Worm (Caenorhabditis elegans): ENCODE results near the gene mnat-1.

Gene mnat-1

ce11 chrII:2446727-2447126, 31.7 kb downstream of the mnat-1 start:
- TF ChIP-seq flt-1 (GFP tag; IDR thresholded peaks at IDR 0.05) (no peak), klf-2 (GFP tag; conservative IDR thresholded peaks at IDR 0.05) (no peak)

ce11 chrII:2445164-2445563, 33.3 kb downstream of the mnat-1 start:
- TF ChIP-seq flt-1 (GFP tag; IDR thresholded peaks at IDR 0.05) (no peak), med-1 (GFP tag; optimal IDR thresholded peaks at IDR 0.05; ENCODE audit: insufficient read depth) (no peak), ztf-23 (GFP tag; IDR thresholded peaks at IDR 0.05) (no peak), T22C8.4 (GFP tag; IDR thresholded peaks at IDR 0.05) (no peak)

DNA sequence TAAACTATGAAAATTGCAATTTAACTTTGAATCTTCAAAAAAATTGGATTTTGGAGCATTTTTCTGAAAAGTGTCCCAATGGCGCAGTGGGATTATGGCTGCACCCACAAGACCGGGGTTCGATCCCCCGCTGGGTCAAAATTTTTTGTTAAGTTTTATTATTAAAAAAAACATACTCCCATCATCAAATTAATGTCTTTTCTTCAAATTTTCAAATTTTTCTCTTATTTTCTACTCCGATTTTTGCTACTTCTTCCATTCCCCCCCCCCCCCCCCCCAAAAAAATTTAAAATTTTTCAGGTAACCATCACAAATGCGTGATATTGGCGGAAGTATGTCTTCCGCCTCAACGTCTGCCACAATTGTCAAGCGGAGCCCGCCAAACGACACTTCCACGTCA, 35.5 kb downstream of the mnat-1 start, which contains the start of gene vab-19:
vab-19 (plus strand) TSS at position 301 of the 400 bp plus-strand sequence.
- TF ChIP-seq flt-1 (GFP tag; IDR thresholded peaks at IDR 0.05) (no peak), ref-1 (GFP tag; conservative IDR thresholded peaks at IDR 0.05) (no peak), ztf-23 (GFP tag; IDR thresholded peaks at IDR 0.05) (no peak), tab-1 (GFP tag; IDR thresholded peaks at IDR 0.05) (no peak), med-1 (GFP tag; optimal IDR thresholded peaks at IDR 0.05; ENCODE audit: insufficient read depth) (no peak), ztf-29 (GFP tag; IDR thresholded peaks at IDR 0.05) (no peak), cog-1 (tag; optimal IDR thresholded peaks at IDR 0.05) (no peak), klf-2 (GFP tag; conservative IDR thresholded peaks at IDR 0.05) (no peak), T22C8.4 (GFP tag; IDR thresholded peaks at IDR 0.05) (no peak)

DNA sequence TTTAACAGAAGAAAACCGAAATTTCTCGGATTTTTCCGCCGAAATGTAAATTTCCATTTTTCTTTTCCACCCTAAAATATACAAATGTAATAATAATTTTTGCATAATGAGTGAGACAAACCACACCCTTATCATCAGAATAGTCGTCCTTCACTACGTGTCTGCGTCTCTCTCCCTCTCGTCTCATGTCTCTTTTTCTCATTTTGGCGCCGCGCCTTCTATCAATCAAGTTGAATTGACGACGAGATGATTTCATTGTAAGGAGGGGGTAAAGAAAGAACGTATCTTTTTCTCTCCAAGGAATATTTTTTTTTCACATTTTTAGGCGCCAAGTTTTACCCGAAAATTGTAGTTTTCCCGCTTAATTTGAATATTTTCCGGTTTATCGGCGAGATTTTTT, 36.2 kb downstream of the mnat-1 start:
- TF ChIP-seq cog-1 (tag; optimal IDR thresholded peaks at IDR 0.05), result no peak
- no peak for TF ChIP-seq med-1 (GFP tag; optimal IDR thresholded peaks at IDR 0.05; ENCODE audit: insufficient read depth)
- TF ChIP-seq klf-2 (GFP tag; conservative IDR thresholded peaks at IDR 0.05), result no peak
- no peak for TF ChIP-seq T22C8.4 (GFP tag; IDR thresholded peaks at IDR 0.05)
- no peak for TF ChIP-seq flt-1 (GFP tag; IDR thresholded peaks at IDR 0.05)
- no peak for TF ChIP-seq ztf-23 (GFP tag; IDR thresholded peaks at IDR 0.05)
- no peak for TF ChIP-seq tab-1 (GFP tag; IDR thresholded peaks at IDR 0.05)
- no peak for TF ChIP-seq ref-1 (GFP tag; conservative IDR thresholded peaks at IDR 0.05)
- no peak for TF ChIP-seq ztf-29 (GFP tag; IDR thresholded peaks at IDR 0.05)

DNA sequence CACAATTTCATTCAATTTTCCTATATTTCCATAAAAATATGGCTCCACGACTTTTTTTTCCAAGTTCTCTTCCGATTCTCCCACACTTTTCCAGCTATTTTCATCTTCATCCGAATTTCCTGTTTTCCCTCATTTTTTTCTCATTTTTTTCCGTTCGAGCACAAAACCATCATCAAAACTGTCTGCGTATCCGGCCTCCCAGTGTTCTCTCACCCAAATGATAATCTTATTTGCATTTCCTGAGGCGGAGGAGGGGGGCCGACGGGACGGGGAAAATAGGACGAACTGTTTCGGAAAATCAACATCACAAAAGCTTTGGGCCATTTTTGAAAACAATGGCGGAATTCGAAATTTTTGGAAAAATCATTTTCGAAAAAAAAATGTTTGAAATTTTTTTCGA, 38.1 kb downstream of the mnat-1 start:
- no peak for TF ChIP-seq klf-2 (GFP tag; conservative IDR thresholded peaks at IDR 0.05)
- TF ChIP-seq ztf-29 (GFP tag; IDR thresholded peaks at IDR 0.05), result no peak
- TF ChIP-seq tab-1 (GFP tag; IDR thresholded peaks at IDR 0.05), result no peak
- TF ChIP-seq med-1 (GFP tag; optimal IDR thresholded peaks at IDR 0.05; ENCODE audit: insufficient read depth), result no peak
- TF ChIP-seq cog-1 (tag; optimal IDR thresholded peaks at IDR 0.05), result no peak
- TF ChIP-seq ref-1 (GFP tag; conservative IDR thresholded peaks at IDR 0.05), result no peak
- no peak for TF ChIP-seq T22C8.4 (GFP tag; IDR thresholded peaks at IDR 0.05)
- no peak for TF ChIP-seq ztf-23 (GFP tag; IDR thresholded peaks at IDR 0.05)
- no peak for TF ChIP-seq flt-1 (GFP tag; IDR thresholded peaks at IDR 0.05)

DNA sequence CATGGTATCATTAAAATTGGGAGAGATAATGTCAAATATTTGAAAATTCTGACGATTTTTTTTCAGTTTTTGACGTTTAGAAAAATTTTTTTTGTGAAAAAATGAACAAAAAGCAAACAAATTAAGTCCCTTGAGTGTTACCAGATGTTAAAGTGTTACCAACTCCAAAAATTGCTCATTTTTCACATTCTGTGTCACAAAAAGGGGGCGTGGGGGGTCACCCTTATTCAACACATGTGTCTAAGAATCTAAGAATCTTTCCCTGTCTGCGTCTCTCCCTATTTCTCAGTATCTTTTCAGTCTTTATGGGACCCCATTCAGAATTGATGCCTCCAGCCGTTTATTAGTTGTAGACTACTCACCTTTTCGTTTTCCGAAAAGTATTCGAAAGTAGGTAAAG, 39.5 kb downstream of the mnat-1 start:
- TF ChIP-seq tab-1 (GFP tag; IDR thresholded peaks at IDR 0.05) (no peak), med-1 (GFP tag; optimal IDR thresholded peaks at IDR 0.05; ENCODE audit: insufficient read depth) (no peak), flt-1 (GFP tag; IDR thresholded peaks at IDR 0.05) (no peak), klf-2 (GFP tag; conservative IDR thresholded peaks at IDR 0.05) (no peak), ztf-23 (GFP tag; IDR thresholded peaks at IDR 0.05) (no peak), T22C8.4 (GFP tag; IDR thresholded peaks at IDR 0.05) (no peak), ztf-29 (GFP tag; IDR thresholded peaks at IDR 0.05) (no peak), cog-1 (tag; optimal IDR thresholded peaks at IDR 0.05) (no peak), ref-1 (GFP tag; conservative IDR thresholded peaks at IDR 0.05) (no peak)

DNA sequence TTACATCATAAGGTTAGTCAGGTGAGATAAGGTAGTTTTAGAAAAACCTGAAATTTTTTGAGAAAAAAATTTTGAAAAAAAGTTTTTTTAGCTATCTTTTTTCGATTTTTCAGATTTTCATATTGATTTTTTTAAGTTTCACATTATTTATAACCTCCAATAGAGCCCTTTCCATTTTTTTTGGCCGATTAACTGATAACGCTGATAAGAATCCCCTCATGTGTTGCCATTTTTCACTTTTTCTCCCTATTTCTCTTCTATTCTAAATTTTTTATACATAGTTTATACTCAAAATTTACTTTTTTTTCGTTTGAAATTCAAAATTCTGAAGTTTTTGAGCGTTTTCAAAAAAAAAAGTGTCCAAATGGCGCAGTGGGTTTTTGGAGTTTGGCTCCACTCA, 40.3 kb downstream of the mnat-1 start:
- TF ChIP-seq ztf-23 (GFP tag; IDR thresholded peaks at IDR 0.05), result no peak
- TF ChIP-seq med-1 (GFP tag; optimal IDR thresholded peaks at IDR 0.05; ENCODE audit: insufficient read depth), result no peak
- TF ChIP-seq T22C8.4 (GFP tag; IDR thresholded peaks at IDR 0.05), result no peak
- TF ChIP-seq ztf-29 (GFP tag; IDR thresholded peaks at IDR 0.05), result no peak
- no peak for TF ChIP-seq klf-2 (GFP tag; conservative IDR thresholded peaks at IDR 0.05)
- no peak for TF ChIP-seq flt-1 (GFP tag; IDR thresholded peaks at IDR 0.05)
- no peak for TF ChIP-seq tab-1 (GFP tag; IDR thresholded peaks at IDR 0.05)
- TF ChIP-seq cog-1 (tag; optimal IDR thresholded peaks at IDR 0.05), result no peak
- no peak for TF ChIP-seq ref-1 (GFP tag; conservative IDR thresholded peaks at IDR 0.05)

DNA sequence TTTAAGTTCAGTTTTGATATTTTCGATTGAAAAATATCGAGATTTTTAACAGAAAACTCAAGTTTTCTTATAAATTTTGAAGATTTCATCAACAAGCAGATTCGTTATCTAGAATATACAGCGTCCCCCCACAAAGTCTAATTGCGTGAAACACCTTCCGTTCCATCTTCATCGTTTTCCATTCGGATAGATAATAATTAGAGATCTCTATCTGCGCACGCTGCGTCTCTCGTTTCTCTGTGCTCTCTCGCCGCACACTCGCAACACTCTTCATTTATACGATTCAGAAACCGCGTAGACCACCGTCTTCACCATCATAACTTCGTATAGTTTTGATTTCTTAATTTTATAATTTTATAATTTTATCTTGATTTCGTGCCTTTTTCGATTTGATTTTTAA, 41.7 kb downstream of the mnat-1 start:
- TF ChIP-seq tab-1 (GFP tag; IDR thresholded peaks at IDR 0.05) (no peak), ztf-29 (GFP tag; IDR thresholded peaks at IDR 0.05) (no peak), ztf-23 (GFP tag; IDR thresholded peaks at IDR 0.05) (no peak), cog-1 (tag; optimal IDR thresholded peaks at IDR 0.05) (no peak), med-1 (GFP tag; optimal IDR thresholded peaks at IDR 0.05; ENCODE audit: insufficient read depth) (no peak), klf-2 (GFP tag; conservative IDR thresholded peaks at IDR 0.05) (no peak), T22C8.4 (GFP tag; IDR thresholded peaks at IDR 0.05) (no peak), ref-1 (GFP tag; conservative IDR thresholded peaks at IDR 0.05) (no peak), flt-1 (GFP tag; IDR thresholded peaks at IDR 0.05) (no peak)

- TF ChIP-seq ztf-29 (GFP tag; IDR thresholded peaks at IDR 0.05) (no peak), med-1 (GFP tag; optimal IDR thresholded peaks at IDR 0.05; ENCODE audit: insufficient read depth) (no peak), cog-1 (tag; optimal IDR thresholded peaks at IDR 0.05) (no peak), ref-1 (GFP tag; conservative IDR thresholded peaks at IDR 0.05) (no peak), T22C8.4 (GFP tag; IDR thresholded peaks at IDR 0.05) (no peak), flt-1 (GFP tag; IDR thresholded peaks at IDR 0.05) (no peak), klf-2 (GFP tag; conservative IDR thresholded peaks at IDR 0.05) (no peak), ztf-23 (GFP tag; IDR thresholded peaks at IDR 0.05) (no peak), tab-1 (GFP tag; IDR thresholded peaks at IDR 0.05) (no peak)
Observed at ce11 chrII:2435566-2435965, 42.9 kb downstream of the mnat-1 start.

DNA sequence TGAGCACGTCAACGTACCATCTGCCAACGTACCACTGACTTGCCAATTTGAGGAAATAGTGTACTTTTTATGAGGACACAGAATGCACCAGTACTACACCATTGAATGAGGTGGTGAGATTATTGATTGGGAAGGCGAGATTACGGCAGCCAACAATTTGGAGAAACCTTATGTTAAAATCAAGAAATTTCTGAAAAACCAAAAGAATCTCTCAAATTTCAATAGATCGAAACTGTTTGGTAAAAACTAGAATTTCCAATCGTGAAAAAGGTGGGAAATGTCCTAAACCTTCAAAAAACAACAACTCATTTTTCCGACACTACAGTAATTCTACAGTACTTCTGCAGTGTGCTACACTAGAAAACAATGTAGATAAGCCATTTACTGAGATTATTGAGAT, 46.5 kb downstream of the mnat-1 start, which contains the start of gene ceh-86:
ceh-86 (minus strand) TSS at position 101 of the 400 bp plus-strand sequence.
- TF ChIP-seq T22C8.4 (GFP tag; IDR thresholded peaks at IDR 0.05) (no peak), tab-1 (GFP tag; IDR thresholded peaks at IDR 0.05) (no peak), ztf-23 (GFP tag; IDR thresholded peaks at IDR 0.05) (no peak), flt-1 (GFP tag; IDR thresholded peaks at IDR 0.05) (no peak), ref-1 (GFP tag; conservative IDR thresholded peaks at IDR 0.05) (no peak), med-1 (GFP tag; optimal IDR thresholded peaks at IDR 0.05; ENCODE audit: insufficient read depth) (no peak), cog-1 (tag; optimal IDR thresholded peaks at IDR 0.05) (no peak)

Measured in whole organism, midembryonic.